Fruit fly (Drosophila melanogaster) whole organism: ENCODE data around the gene CG13895.

ENCODE experiments used
- CG8478 ChIP-seq: fragments of >200 bp; optimal IDR thresholded peaks from 2 replicates; lab custom pipeline; 2018; ENCODE audit warnings: inconsistent platforms
- Dll ChIP-seq: fragments of >200 bp; optimal IDR thresholded peaks from 2 replicates; lab custom pipeline; 2017
- EcR ChIP-seq, 2 experiments: fragments of >200 bp; optimal IDR thresholded peaks; 2 replicates each; lab custom pipeline; 2017; ENCODE audit warnings: missing biosample characterization in 2 of 2, missing genetic modification characterization in 2 of 2, missing genetic modification reagents in 2 of 2
- pan ChIP-seq: fragments of >200 bp; optimal IDR thresholded peaks from 2 replicates; lab custom pipeline; 2017
- psq ChIP-seq: fragments of >200 bp; optimal IDR thresholded peaks from 2 replicates; lab custom pipeline; 2017
- usp ChIP-seq: fragments of >200 bp; optimal IDR thresholded peaks from 2 replicates; lab custom pipeline; 2017; ENCODE audit warnings: missing biosample characterization, missing genetic modification characterization, mixed read lengths

The CG13895 gene

dm6 chr3L:725527-726191 lies 17.7 kb upstream of the CG13895 start:
- TF ChIP-seq pan (lab: Kevin White, UChicago) (no peak), Dll (lab: Kevin White, UChicago) (no peak), psq (lab: Kevin White, UChicago) (no peak), usp (GFP tag; lab: Kevin White, UChicago) (no peak), EcR (GFP tag; optimal IDR thresholded peaks at IDR 0.05; lab: Kevin White, UChicago) (no peak), CG8478 (lab: Kevin White, UChicago) (no peak)

- TF ChIP-seq Dll (lab: Kevin White, UChicago): no peak
- TF ChIP-seq usp (GFP tag; lab: Kevin White, UChicago): no peak
- TF ChIP-seq EcR (GFP tag; optimal IDR thresholded peaks at IDR 0.05; lab: Kevin White, UChicago): no peak
- TF ChIP-seq psq (lab: Kevin White, UChicago): no peak
- no peak for TF ChIP-seq CG8478 (lab: Kevin White, UChicago)
- TF ChIP-seq pan (lab: Kevin White, UChicago): no peak
Observed at dm6 chr3L:724518-725341, 16.7 kb upstream of the CG13895 start.

dm6 chr3L:723654-724461 lies 15.9 kb upstream of the CG13895 start:
- TF ChIP-seq EcR (GFP tag; optimal IDR thresholded peaks at IDR 0.05; lab: Kevin White, UChicago) (no peak), CG8478 (lab: Kevin White, UChicago) (no peak), usp (GFP tag; lab: Kevin White, UChicago) (no peak), psq (lab: Kevin White, UChicago) (no peak), pan (lab: Kevin White, UChicago) (no peak), Dll (lab: Kevin White, UChicago) (no peak)

dm6 chr3L:722386-722785 lies 14.4 kb upstream of the CG13895 start:
- TF ChIP-seq pan (lab: Kevin White, UChicago) (no peak), Dll (lab: Kevin White, UChicago) (no peak), EcR (GFP tag; optimal IDR thresholded peaks at IDR 0.05; lab: Kevin White, UChicago) (no peak), CG8478 (lab: Kevin White, UChicago) (no peak), usp (GFP tag; lab: Kevin White, UChicago) (no peak)

- TF ChIP-seq Dll (lab: Kevin White, UChicago) (no peak), CG8478 (lab: Kevin White, UChicago) (no peak), EcR (GFP tag; optimal IDR thresholded peaks at IDR 0.05; lab: Kevin White, UChicago) (no peak), usp (GFP tag; lab: Kevin White, UChicago) (no peak), pan (lab: Kevin White, UChicago) (no peak), psq (lab: Kevin White, UChicago) (no peak)
Observed at dm6 chr3L:721863-722262, 13.9 kb upstream of the CG13895 start.

- TF ChIP-seq usp (GFP tag; lab: Kevin White, UChicago) (no peak), psq (lab: Kevin White, UChicago) (no peak), Dll (lab: Kevin White, UChicago) (no peak), CG8478 (lab: Kevin White, UChicago) (no peak), EcR (GFP tag; optimal IDR thresholded peaks at IDR 0.05; lab: Kevin White, UChicago) (no peak), pan (lab: Kevin White, UChicago) (no peak)
Observed at dm6 chr3L:721026-721425, 13.0 kb upstream of the CG13895 start.

- no peak for TF ChIP-seq usp (GFP tag; lab: Kevin White, UChicago)
- no peak for TF ChIP-seq psq (lab: Kevin White, UChicago)
- no peak for TF ChIP-seq EcR (GFP tag; optimal IDR thresholded peaks at IDR 0.05; lab: Kevin White, UChicago)
- TF ChIP-seq pan (lab: Kevin White, UChicago): no peak
- no peak for TF ChIP-seq CG8478 (lab: Kevin White, UChicago)
- no peak for TF ChIP-seq Dll (lab: Kevin White, UChicago)
Observed at dm6 chr3L:718378-718777, 10.4 kb upstream of the CG13895 start.

- TF ChIP-seq Dll (lab: Kevin White, UChicago): no peak
- no peak for TF ChIP-seq psq (lab: Kevin White, UChicago)
- no peak for TF ChIP-seq EcR (GFP tag; optimal IDR thresholded peaks at IDR 0.05; lab: Kevin White, UChicago)
- TF ChIP-seq CG8478 (lab: Kevin White, UChicago): no peak
- TF ChIP-seq pan (lab: Kevin White, UChicago): no peak
- no peak for TF ChIP-seq usp (GFP tag; lab: Kevin White, UChicago)
Observed at dm6 chr3L:716078-716477, 8.1 kb upstream of the CG13895 start.

- TF ChIP-seq CG8478 (lab: Kevin White, UChicago) (peak; percentile 1), pan (lab: Kevin White, UChicago) (no peak), psq (lab: Kevin White, UChicago) (no peak)
Observed at dm6 chr3L:711839-712553, 4.0 kb upstream of the CG13895 start, which contains the start of gene CG13896. TSS of gene CG13896 (minus strand) at chr3L:711850.

dm6 chr3L:710345-710822 lies 2.4 kb upstream of the CG13895 start, which contains the start of gene CkIIalpha-i3:
TSS of gene CkIIalpha-i3 (minus strand) at chr3L:710607.
- no peak for TF ChIP-seq pan (lab: Kevin White, UChicago)
- no peak for TF ChIP-seq usp (GFP tag; lab: Kevin White, UChicago)
- no peak for TF ChIP-seq EcR (GFP tag; optimal IDR thresholded peaks at IDR 0.05; lab: Kevin White, UChicago)
- TF ChIP-seq psq (lab: Kevin White, UChicago): no peak
- no peak for TF ChIP-seq Dll (lab: Kevin White, UChicago)
- TF ChIP-seq CG8478 (lab: Kevin White, UChicago): no peak
